Fruit fly (Drosophila melanogaster) Kc167 (cell line): ENCODE data around the gene Fbp2.

ENCODE experiments used
- h ChIP-seq: fragments of >200 bp; optimal IDR thresholded peaks from 3 replicates; lab custom pipeline; 2018; ENCODE audit warnings: missing external identifiers
- insv ChIP-seq: fragments of >200 bp; optimal IDR thresholded peaks from 3 replicates; lab custom pipeline; 2018; ENCODE audit warnings: missing external identifiers
- psq ChIP-seq: fragments of >200 bp; optimal IDR thresholded peaks from 2 replicates; lab custom pipeline; 2017; ENCODE audit warnings: missing external identifiers
- ttk ChIP-seq: sonication (Bioruptor generic); optimal IDR thresholded peaks from 2 replicates; lab custom pipeline; 2017; ENCODE audit warnings: missing external identifiers

- TF ChIP-seq psq (lab: Kevin White, UChicago) (no peak), insv (lab: Kevin White, UChicago) (no peak), h (lab: Kevin White, UChicago) (no peak), ttk (lab: Kevin White, UChicago) (no peak)
These were observed 40.3 kb upstream of the Fbp2 start for dm6 chr2L:9386270-9386669.
